Worm (Caenorhabditis elegans): Measurements from ENCODE around the gene ZK1290.14.

Gene ZK1290.14

DNA sequence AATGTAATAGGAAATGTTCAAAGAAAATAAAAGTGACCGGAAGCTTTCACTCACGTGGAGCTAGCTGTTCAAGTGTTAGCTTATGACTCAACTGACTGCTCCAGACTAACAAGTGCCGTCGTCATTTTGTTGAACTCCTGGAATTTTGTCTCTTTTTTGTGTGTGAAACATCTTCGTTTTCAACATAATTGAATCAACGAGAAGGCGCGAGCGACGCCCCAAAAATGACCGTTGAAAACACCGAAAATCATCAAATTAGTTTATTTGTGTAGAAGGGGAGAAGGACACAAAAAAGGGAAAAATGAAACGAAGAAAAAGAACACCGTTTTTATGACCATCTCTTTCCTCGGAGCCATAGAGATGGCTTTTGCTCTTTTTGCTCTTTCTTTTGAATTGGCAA, at the start of gene ZK1290.14:
ZK1290.14 (minus strand) TSS at position 139 of the 400 bp plus-strand sequence.
- TF ChIP-seq fos-1 (tag; optimal IDR thresholded peaks at IDR 0.05) (no peak), ceh-28 (tag; optimal IDR thresholded peaks at IDR 0.05) (no peak), nhr-43 (tag; optimal IDR thresholded peaks at IDR 0.05; ENCODE audit: poor library complexity, severe bottlenecking) (no peak), mdl-1 (tag; optimal IDR thresholded peaks at IDR 0.05) (no peak), hmg-11 (tag; optimal IDR thresholded peaks at IDR 0.05) (no peak), nhr-11 (tag; optimal IDR thresholded peaks at IDR 0.05) (no peak), elt-3 (tag; optimal IDR thresholded peaks at IDR 0.05) (no peak), fkh-2 (tag; optimal IDR thresholded peaks at IDR 0.05) (no peak), ZK546.5 (tag; optimal IDR thresholded peaks at IDR 0.05) (no peak), lin-15B (tag; optimal IDR thresholded peaks at IDR 0.05) (no peak), tbx-2 (tag; optimal IDR thresholded peaks at IDR 0.05) (no peak), unc-39 (tag; optimal IDR thresholded peaks at IDR 0.05) (no peak), ceh-16 (tag; optimal IDR thresholded peaks at IDR 0.05) (no peak), lin-39 (tag; optimal IDR thresholded peaks at IDR 0.05) (no peak), snpc-4 (tag; optimal IDR thresholded peaks at IDR 0.05) (no peak), pha-4 (tag; optimal IDR thresholded peaks at IDR 0.05) (no peak), eor-1 (tag; optimal IDR thresholded peaks at IDR 0.05) (no peak), nhr-25 (tag; optimal IDR thresholded peaks at IDR 0.05) (no peak), nhr-77 (tag; optimal IDR thresholded peaks at IDR 0.05) (no peak)

DNA sequence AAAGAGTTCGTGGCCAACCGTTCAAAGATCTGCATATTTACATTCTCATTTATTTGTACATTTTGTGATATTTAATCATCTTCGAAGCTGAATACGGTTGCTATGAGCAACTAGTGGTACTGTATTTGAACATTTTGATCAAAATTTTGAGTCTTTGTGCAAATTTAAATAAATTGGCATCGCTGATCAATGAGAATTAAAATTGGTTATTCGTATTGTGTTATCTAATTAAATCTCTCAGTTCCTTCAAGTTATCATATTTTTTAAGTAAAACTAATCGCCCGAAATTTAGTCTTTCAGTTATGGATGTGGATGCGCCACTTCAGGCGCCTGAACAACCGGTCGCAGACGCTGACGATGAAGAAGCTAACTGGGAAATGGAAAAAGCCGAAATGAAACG, 44.0 kb upstream of the ZK1290.14 start, which contains the start of gene npp-21:
npp-21 (plus strand) TSS at position 301 of the 400 bp plus-strand sequence.
- TF ChIP-seq ztf-11 (tag; optimal IDR thresholded peaks at IDR 0.05) = no peak
- TF ChIP-seq pqm-1 (tag; optimal IDR thresholded peaks at IDR 0.05) = no peak
- no peak for TF ChIP-seq sea-2 (GFP tag; optimal IDR thresholded peaks at IDR 0.05)
- TF ChIP-seq skn-1 (tag; optimal IDR thresholded peaks at IDR 0.05) = no peak
- TF ChIP-seq egl-5 (tag; optimal IDR thresholded peaks at IDR 0.05) = no peak

DNA sequence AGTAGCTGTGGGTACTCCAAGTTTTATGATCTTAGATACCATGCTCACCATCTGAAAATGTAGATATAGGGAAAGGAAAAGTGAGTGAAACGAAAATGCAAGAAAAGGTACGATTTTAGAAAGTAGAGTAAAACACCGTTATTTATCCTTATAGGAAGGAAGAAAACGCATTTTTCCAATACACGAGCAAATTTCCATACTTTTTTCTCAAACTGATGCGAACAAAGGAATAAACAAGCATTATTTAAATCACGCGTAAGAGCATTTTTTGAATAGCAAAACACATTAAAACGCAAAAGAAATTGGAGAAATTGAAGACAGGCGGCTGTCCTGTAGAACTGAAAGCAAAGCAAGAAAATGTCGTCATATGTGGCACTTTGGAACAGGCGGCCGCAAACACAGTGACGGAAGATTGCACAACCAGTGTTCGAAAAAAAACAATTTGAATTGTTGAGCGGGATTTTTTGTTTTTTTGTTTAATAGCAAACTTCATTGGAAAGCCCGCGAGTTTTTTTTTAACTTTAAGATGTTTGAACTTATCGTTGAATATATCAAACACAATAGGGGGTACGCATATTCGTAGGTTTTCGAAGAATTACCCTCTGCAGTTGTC, 43.4 kb upstream of the ZK1290.14 start, which contains the start of gene pgam-5:
pgam-5 (minus strand) TSS at position 51 of the 613 bp plus-strand sequence.
- TF ChIP-seq elt-2 (tag; optimal IDR thresholded peaks at IDR 0.05) (peak; percentile 11), nhr-237 (tag; optimal IDR thresholded peaks at IDR 0.05) (no peak)

DNA sequence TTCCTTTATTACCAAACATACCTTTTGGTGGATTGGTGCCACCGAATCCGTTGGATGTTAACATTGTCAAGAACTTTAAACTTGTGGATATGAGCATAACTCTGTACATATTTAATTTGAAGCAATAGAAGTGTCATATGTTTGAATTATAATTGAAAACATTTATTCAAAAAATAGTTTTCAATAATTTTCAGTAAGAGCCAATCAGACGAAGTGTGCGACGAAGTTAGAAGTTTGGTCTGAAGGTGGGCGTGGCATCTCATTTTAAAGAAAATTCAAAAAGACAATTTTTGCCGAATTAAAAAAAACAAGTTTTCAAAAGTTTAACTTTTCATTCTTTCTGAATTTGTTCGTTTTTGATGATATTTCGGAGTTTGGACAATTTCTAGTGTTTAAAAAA, 39.4 kb upstream of the ZK1290.14 start, which contains the start of gene syd-1:
syd-1 (minus strand) TSS at position 101 of the 400 bp plus-strand sequence.
- TF ChIP-seq ztf-4 (tag; optimal IDR thresholded peaks at IDR 0.05) (no peak), unc-62 (GFP tag; optimal IDR thresholded peaks at IDR 0.05) (no peak), nhr-43 (tag; optimal IDR thresholded peaks at IDR 0.05; ENCODE audit: poor library complexity, severe bottlenecking) (no peak), mdl-1 (tag; optimal IDR thresholded peaks at IDR 0.05) (no peak), nhr-67 (tag; optimal IDR thresholded peaks at IDR 0.05) (no peak), nhr-237 (tag; optimal IDR thresholded peaks at IDR 0.05) (no peak), ceh-16 (tag; optimal IDR thresholded peaks at IDR 0.05) (no peak), zag-1 (tag; optimal IDR thresholded peaks at IDR 0.05) (no peak), egl-27 (tag; optimal IDR thresholded peaks at IDR 0.05) (no peak), hmg-11 (tag; optimal IDR thresholded peaks at IDR 0.05) (no peak), fkh-10 (GFP tag; optimal IDR thresholded peaks at IDR 0.05) (no peak), pha-4 (tag; optimal IDR thresholded peaks at IDR 0.05) (no peak), fkh-2 (tag; optimal IDR thresholded peaks at IDR 0.05) (no peak), mml-1 (tag; optimal IDR thresholded peaks at IDR 0.05) (no peak), elt-2 (tag; optimal IDR thresholded peaks at IDR 0.05) (no peak), elt-1 (tag; optimal IDR thresholded peaks at IDR 0.05) (no peak), nhr-28 (tag; optimal IDR thresholded peaks at IDR 0.05) (no peak), pqm-1 (tag; optimal IDR thresholded peaks at IDR 0.05) (no peak), nhr-77 (tag; optimal IDR thresholded peaks at IDR 0.05) (no peak), eor-1 (tag; optimal IDR thresholded peaks at IDR 0.05) (no peak)

DNA sequence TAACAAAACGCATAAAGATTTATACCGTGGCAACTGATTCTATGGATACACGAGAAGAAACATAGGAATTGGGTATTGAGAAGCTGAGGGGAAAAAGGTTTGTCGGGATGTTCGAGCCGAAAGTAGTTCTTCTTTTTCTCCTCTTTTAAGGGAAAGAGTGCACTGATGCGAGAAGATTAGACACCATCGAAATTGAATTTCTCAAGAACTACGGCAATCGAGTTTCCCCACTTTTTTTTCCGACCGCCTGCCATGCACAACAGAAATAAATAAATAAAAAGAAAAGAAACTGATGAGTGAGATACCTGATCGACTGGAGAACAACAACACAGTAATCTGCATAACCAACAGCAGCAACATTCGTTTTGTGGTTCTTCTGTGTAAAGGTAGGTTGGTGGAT, 38.9 kb upstream of the ZK1290.14 start:
- TF ChIP-seq fkh-10 (GFP tag; optimal IDR thresholded peaks at IDR 0.05) (peak; percentile 79), jun-1 (tag; optimal IDR thresholded peaks at IDR 0.05) (no peak), ZK546.5 (tag; optimal IDR thresholded peaks at IDR 0.05) (no peak)

Data from whole organism, L3 larva.